Worm (Caenorhabditis elegans): ENCODE data around the gene otub-3.

- TF ChIP-seq lin-39 (tag; optimal IDR thresholded peaks at IDR 0.05) (no peak), elt-1 (tag; optimal IDR thresholded peaks at IDR 0.05) (no peak), unc-39 (tag; optimal IDR thresholded peaks at IDR 0.05) (no peak), blmp-1 (tag; optimal IDR thresholded peaks at IDR 0.05; ENCODE audit: insufficient read depth) (no peak), nhr-237 (tag; optimal IDR thresholded peaks at IDR 0.05) (no peak), ztf-4 (tag; optimal IDR thresholded peaks at IDR 0.05) (no peak), ztf-11 (tag; optimal IDR thresholded peaks at IDR 0.05) (no peak)
Observed at ce11 chrIV:8724907-8725306, 3.1 kb upstream of the otub-3 start.

Measured in whole organism, L2 larva.